Fruit fly (Drosophila melanogaster): ENCODE data around the gene CG17781.

Gene CG17781

DNA sequence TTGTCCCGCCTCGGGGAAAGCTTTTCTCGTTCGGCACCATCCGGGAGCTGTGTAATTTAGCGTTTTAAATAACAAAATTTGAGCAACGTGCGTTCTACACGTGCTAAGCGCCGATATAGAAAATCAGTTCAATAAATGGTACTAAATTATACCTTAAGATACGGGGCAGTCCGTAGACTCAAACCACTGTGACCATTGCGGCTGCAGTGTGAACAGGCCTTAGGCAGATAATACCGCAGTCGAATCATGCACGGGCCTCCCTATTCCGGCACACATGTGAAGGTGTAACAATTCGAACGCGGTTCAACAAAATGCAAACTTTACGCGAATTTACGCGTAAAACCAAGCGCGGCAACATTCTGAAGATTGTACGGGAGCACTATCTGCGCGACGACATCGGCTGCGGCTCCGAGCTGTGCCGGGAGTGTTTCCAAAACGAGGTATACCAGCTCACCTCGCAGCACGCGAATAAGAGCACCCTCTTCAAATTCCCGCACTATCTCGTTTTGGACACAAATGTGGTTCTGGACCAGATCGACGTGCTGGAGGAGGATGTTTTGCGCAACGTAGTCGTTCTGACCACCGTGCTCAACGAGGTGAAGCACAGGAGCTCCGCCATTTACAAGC lies 42.2 kb downstream of the CG17781 start, which contains the start of the genes Rrp5 and Dis3:
TSS of gene Rrp5 (minus strand) at position 135 of the 627 bp plus-strand sequence.
TSS of gene Dis3 (plus strand) at position 252 of the 627 bp plus-strand sequence.
- TF ChIP-seq ey (GFP tag; optimal IDR thresholded peaks at IDR 0.05): no peak
- no peak for TF ChIP-seq dsf (GFP tag; optimal IDR thresholded peaks at IDR 0.05; ENCODE audit: borderline replicate concordance)
- peak in 1 of 2 experiments; percentile 16 for TF ChIP-seq dl (GFP tag; optimal IDR thresholded peaks at IDR 0.05; ENCODE audit: insufficient read depth in 1 of 2, partially characterized antibody in 2 of 2)
- no peak for TF ChIP-seq Rel (GFP tag; optimal IDR thresholded peaks at IDR 0.05)
- TF ChIP-seq Rel (tag; optimal IDR thresholded peaks at IDR 0.05): no peak
- TF ChIP-seq Dif (GFP tag; optimal IDR thresholded peaks at IDR 0.05; ENCODE audit: partially characterized antibody): peak; percentile 97
- no peak for TF ChIP-seq woc (GFP tag; optimal IDR thresholded peaks at IDR 0.05)
- no peak for TF ChIP-seq CG9705 (GFP tag; optimal IDR thresholded peaks at IDR 0.05)
- TF ChIP-seq psq (GFP tag; optimal IDR thresholded peaks at IDR 0.05): no peak
- TF ChIP-seq GATAd (GFP tag; optimal IDR thresholded peaks at IDR 0.05): no peak
- TF ChIP-seq brk (GFP tag; optimal IDR thresholded peaks at IDR 0.05): no peak
- peak; percentile 99 for TF ChIP-seq Vsx2 (GFP tag; optimal IDR thresholded peaks at IDR 0.05; ENCODE audit: partially characterized antibody)
- TF ChIP-seq rgr (GFP tag; optimal IDR thresholded peaks at IDR 0.05): no peak
- no peak for TF ChIP-seq pan (optimal IDR thresholded peaks at IDR 0.05)
- no peak for TF ChIP-seq Abd-B (GFP tag; optimal IDR thresholded peaks at IDR 0.05)
- no peak for TF ChIP-seq CrebA (GFP tag; optimal IDR thresholded peaks at IDR 0.05; ENCODE audit: borderline replicate concordance)
- TF ChIP-seq br (GFP tag; optimal IDR thresholded peaks at IDR 0.05): no peak
- peak; percentile 68 for TF ChIP-seq Myc (optimal IDR thresholded peaks at IDR 0.05)

All from whole organism, wandering third instar larva.